Worm (Caenorhabditis elegans) whole organism, early embryonic: ENCODE data around the gene K08D8.5.

ENCODE experiments used
- B0310.2 ChIP-seq: sonication (generic microtip); optimal IDR thresholded peaks from 2 replicates; lab custom pipeline; 2016; ENCODE audit warnings: mild to moderate bottlenecking, missing genetic modification characterization, missing compliant biosample characterization
- F13C5.2 ChIP-seq: sonication (generic microtip); optimal IDR thresholded peaks from 2 replicates; lab custom pipeline; 2017; ENCODE audit warnings: mild to moderate bottlenecking, missing genetic modification characterization, inconsistent platforms, missing compliant biosample characterization
- aly-1 ChIP-seq: sonication (generic microtip); optimal IDR thresholded peaks from 2 replicates; lab custom pipeline; 2016; ENCODE audit warnings: missing genetic modification characterization, missing compliant biosample characterization
- ama-1 ChIP-seq: fragments of 150-350 bp; optimal IDR thresholded peaks from 2 replicates; lab custom pipeline; 2014
- ceh-13 ChIP-seq: fragments of 200-800 bp; sonication (Bioruptor generic); optimal IDR thresholded peaks from 2 replicates; lab custom pipeline; 2018; ENCODE audit warnings: mild to moderate bottlenecking, missing genetic modification characterization, missing compliant biosample characterization
- ceh-36 ChIP-seq: sonication (generic microtip); optimal IDR thresholded peaks from 2 replicates; lab custom pipeline; 2016; ENCODE audit warnings: missing genetic modification characterization, inconsistent platforms, missing compliant biosample characterization
- ets-7 ChIP-seq: sonication (generic microtip); optimal IDR thresholded peaks from 2 replicates; lab custom pipeline; 2016; ENCODE audit warnings: missing genotype, missing genetic modification characterization, missing compliant biosample characterization
- flt-1 ChIP-seq: fragments of 200-800 bp; sonication (Bioruptor generic); IDR thresholded peaks from 2 replicates; pipeline ENCODE4 v1.3.6; 2022; ENCODE audit warnings: missing genetic modification characterization, missing compliant biosample characterization
- hmbx-1 ChIP-seq: sonication (generic microtip); optimal IDR thresholded peaks from 2 replicates; lab custom pipeline; 2016; ENCODE audit warnings: mild to moderate bottlenecking, missing genetic modification characterization, missing compliant biosample characterization
- hmg-4 ChIP-seq: fragments of 200-800 bp; sonication (Bioruptor generic); optimal IDR thresholded peaks from 2 replicates; lab custom pipeline; 2018; ENCODE audit warnings: mild to moderate bottlenecking, missing genetic modification characterization, missing compliant biosample characterization
- hnd-1 ChIP-seq: sonication (generic microtip); optimal IDR thresholded peaks from 2 replicates; lab custom pipeline; 2016; ENCODE audit warnings: missing genetic modification characterization, missing compliant biosample characterization
- pes-1 ChIP-seq: fragments of 200-800 bp; sonication (Bioruptor generic); IDR thresholded peaks from 2 replicates; pipeline ENCODE4 v1.3.6; 2022; ENCODE audit warnings: missing genetic modification reagents, missing genetic modification characterization, missing compliant biosample characterization
- scrt-1 ChIP-seq: fragments of 200-800 bp; sonication (Bioruptor generic); IDR thresholded peaks from 2 replicates; pipeline ENCODE4 v1.3.6; 2022; ENCODE audit warnings: missing genetic modification characterization, missing compliant biosample characterization
- sea-1 ChIP-seq: fragments of 200-800 bp; sonication (Bioruptor generic); conservative IDR thresholded peaks from 2 replicates; pipeline ENCODE4 v1.3.6; 2022; ENCODE audit warnings: missing genetic modification characterization, missing compliant biosample characterization
- tbx-11 ChIP-seq: fragments of 200-800 bp; sonication (Bioruptor generic); IDR thresholded peaks from 2 replicates; pipeline ENCODE4 v1.3.6; 2022; ENCODE audit warnings: missing genetic modification characterization, missing compliant biosample characterization
- tbx-37 ChIP-seq: fragments of 200-800 bp; sonication (Bioruptor generic); conservative IDR thresholded peaks from 2 replicates; pipeline ENCODE4 v1.3.6; 2022; ENCODE audit warnings: missing genetic modification reagents, missing genetic modification characterization, missing compliant biosample characterization
- tra-4 ChIP-seq: sonication (generic microtip); optimal IDR thresholded peaks from 2 replicates; lab custom pipeline; 2017; ENCODE audit warnings: missing genetic modification characterization, missing compliant biosample characterization

Gene K08D8.5

ce11 chrIV:12915479-12915878 lies 3.5 kb upstream of the K08D8.5 start, which contains the start of gene srz-15:
TSS of gene srz-15 (plus strand) at chrIV:12915779.
- TF ChIP-seq tra-4 (tag; lab: Kevin White, UChicago) (no peak), ceh-13 (GFP tag; lab: Kevin White, UChicago) (no peak), flt-1 (GFP tag; lab: Robert Waterston, UW) (no peak), B0310.2 (tag; lab: Kevin White, UChicago) (no peak), ceh-36 (tag; lab: Kevin White, UChicago) (no peak), pes-1 (GFP tag; lab: Robert Waterston, UW) (no peak), ama-1 (lab: Kevin White, UChicago) (no peak), scrt-1 (GFP tag; lab: Robert Waterston, UW) (no peak), F13C5.2 (no peak), aly-1 (no peak), hmg-4 (GFP tag; lab: Kevin White, UChicago) (no peak), tbx-37 (no peak), hmbx-1 (tag; lab: Kevin White, UChicago) (no peak), ets-7 (tag; lab: Kevin White, UChicago) (no peak), tbx-11 (no peak), hnd-1 (tag; lab: Kevin White, UChicago) (no peak)

ce11 chrIV:12914532-12915019 lies 2.6 kb upstream of the K08D8.5 start, which contains the start of gene irg-6:
TSS of gene irg-6 (minus strand) at chrIV:12914969.
- TF ChIP-seq F13C5.2 (no peak), tra-4 (tag; lab: Kevin White, UChicago) (no peak), hnd-1 (tag; lab: Kevin White, UChicago) (no peak), hmg-4 (GFP tag; lab: Kevin White, UChicago) (no peak), sea-1 (GFP tag; lab: Robert Waterston, UW) (no peak), scrt-1 (GFP tag; lab: Robert Waterston, UW) (no peak)

ce11 chrIV:12909871-12910270 lies 2.1 kb downstream of the K08D8.5 start, which contains the start of gene K08D8.4:
TSS of gene K08D8.4 (minus strand) at chrIV:12909998.
- TF ChIP-seq sea-1 (GFP tag; lab: Robert Waterston, UW) = no peak
- TF ChIP-seq scrt-1 (GFP tag; lab: Robert Waterston, UW) = no peak
- TF ChIP-seq ets-7 (tag; lab: Kevin White, UChicago) = no peak

ce11 chrIV:12906529-12906928 lies 5.4 kb downstream of the K08D8.5 start, which contains the start of gene K08D8.3:
TSS of gene K08D8.3 (minus strand) at chrIV:12906659.
- TF ChIP-seq flt-1 (GFP tag; lab: Robert Waterston, UW) (no peak), ceh-36 (tag; lab: Kevin White, UChicago) (no peak), hnd-1 (tag; lab: Kevin White, UChicago) (no peak), tbx-11 (no peak), F13C5.2 (no peak), ets-7 (tag; lab: Kevin White, UChicago) (no peak), tra-4 (tag; lab: Kevin White, UChicago) (no peak), tbx-37 (no peak), B0310.2 (tag; lab: Kevin White, UChicago) (no peak), sea-1 (GFP tag; lab: Robert Waterston, UW) (no peak), aly-1 (no peak), scrt-1 (GFP tag; lab: Robert Waterston, UW) (no peak), ama-1 (lab: Kevin White, UChicago) (no peak), pes-1 (GFP tag; lab: Robert Waterston, UW) (no peak)

ce11 chrIV:12903687-12904086 lies 8.2 kb downstream of the K08D8.5 start:
- TF ChIP-seq ama-1 (lab: Kevin White, UChicago) (no peak), hnd-1 (tag; lab: Kevin White, UChicago) (no peak), aly-1 (no peak), ets-7 (tag; lab: Kevin White, UChicago) (no peak), tbx-11 (no peak), pes-1 (GFP tag; lab: Robert Waterston, UW) (no peak), B0310.2 (tag; lab: Kevin White, UChicago) (no peak), sea-1 (GFP tag; lab: Robert Waterston, UW) (no peak), ceh-36 (tag; lab: Kevin White, UChicago) (no peak), F13C5.2 (no peak), hmg-4 (GFP tag; lab: Kevin White, UChicago) (no peak), tbx-37 (no peak), flt-1 (GFP tag; lab: Robert Waterston, UW) (no peak), ceh-13 (GFP tag; lab: Kevin White, UChicago) (no peak), tra-4 (tag; lab: Kevin White, UChicago) (no peak), hmbx-1 (tag; lab: Kevin White, UChicago) (no peak), scrt-1 (GFP tag; lab: Robert Waterston, UW) (no peak)

ce11 chrIV:12902430-12903110 lies 9.4 kb downstream of the K08D8.5 start, which contains the start of gene K08D8.2:
TSS of gene K08D8.2 (plus strand) at chrIV:12903060.
- no peak for TF ChIP-seq B0310.2 (tag; lab: Kevin White, UChicago)
- no peak for TF ChIP-seq sea-1 (GFP tag; lab: Robert Waterston, UW)
- TF ChIP-seq ceh-13 (GFP tag; lab: Kevin White, UChicago) = no peak
- TF ChIP-seq F13C5.2 = no peak
- TF ChIP-seq ets-7 (tag; lab: Kevin White, UChicago) = no peak
- no peak for TF ChIP-seq flt-1 (GFP tag; lab: Robert Waterston, UW)
- TF ChIP-seq hnd-1 (tag; lab: Kevin White, UChicago) = no peak
- TF ChIP-seq ama-1 (lab: Kevin White, UChicago) = no peak
- TF ChIP-seq hmbx-1 (tag; lab: Kevin White, UChicago) = no peak
- no peak for TF ChIP-seq pes-1 (GFP tag; lab: Robert Waterston, UW)
- TF ChIP-seq ceh-36 (tag; lab: Kevin White, UChicago) = no peak
- no peak for TF ChIP-seq tbx-37
- no peak for TF ChIP-seq tbx-11

- TF ChIP-seq pes-1 (GFP tag; lab: Robert Waterston, UW) (no peak), tbx-37 (no peak), flt-1 (GFP tag; lab: Robert Waterston, UW) (no peak), aly-1 (no peak)
Measured at ce11 chrIV:12901602-12902001, 10.3 kb downstream of the K08D8.5 start.
